Fruit fly (Drosophila melanogaster) whole organism, wandering third instar larva: Measurements from ENCODE around the gene CG42828.
A peak's percentile ranks its signal among the peaks of the same experiment; 100 is the strongest.

Experiments
- Abd-B ChIP-seq: fragments of >200 bp; optimal IDR thresholded peaks from 2 replicates; lab custom pipeline; 2017; ENCODE audit warnings: missing biosample characterization, missing genetic modification characterization
- CG32264 ChIP-seq: fragments of 200-800 bp; sonication (Bioruptor generic); optimal IDR thresholded peaks from 2 replicates; lab custom pipeline; 2016; ENCODE audit warnings: missing biosample characterization, missing genetic modification characterization
- CG9705 ChIP-seq: fragments of 200-800 bp; sonication (Bioruptor generic); optimal IDR thresholded peaks from 2 replicates; lab custom pipeline; 2018; ENCODE audit warnings: missing biosample characterization, mild to moderate bottlenecking, missing genetic modification characterization
- CrebA ChIP-seq: fragments of 200-800 bp; sonication (Bioruptor generic); optimal IDR thresholded peaks from 2 replicates; lab custom pipeline; 2016; ENCODE audit warnings: missing biosample characterization, mild to moderate bottlenecking, missing genetic modification characterization, borderline replicate concordance
- Dfd ChIP-seq: fragments of >200 bp; optimal IDR thresholded peaks from 2 replicates; lab custom pipeline; 2017; ENCODE audit warnings: missing biosample characterization, missing genetic modification characterization
- Dif ChIP-seq: fragments of 200-275, 200-300 bp; sonication (Bioruptor generic); optimal IDR thresholded peaks from 2 replicates; lab custom pipeline; 2018; ENCODE audit warnings: missing biosample characterization, missing genetic modification characterization; ENCODE audit not compliant: partially characterized antibody
- GATAd ChIP-seq: sonication (Bioruptor generic); optimal IDR thresholded peaks from 2 replicates; lab custom pipeline; 2016; ENCODE audit warnings: missing biosample characterization, missing genetic modification characterization
- Hnf4 ChIP-seq: fragments of 200-800 bp; sonication (Bioruptor generic); optimal IDR thresholded peaks from 2 replicates; lab custom pipeline; 2016; ENCODE audit warnings: missing biosample characterization, mild to moderate bottlenecking, missing genetic modification characterization
- Hr78 ChIP-seq: fragments of >200 bp; optimal IDR thresholded peaks from 2 replicates; lab custom pipeline; 2017; ENCODE audit warnings: missing biosample characterization, missing genetic modification characterization
- Jra ChIP-seq: sonication (Bioruptor generic); optimal IDR thresholded peaks from 2 replicates; lab custom pipeline; 2016; ENCODE audit warnings: missing biosample characterization, missing genetic modification characterization
- N ChIP-seq: fragments of >200 bp; optimal IDR thresholded peaks from 2 replicates; lab custom pipeline; 2018; ENCODE audit warnings: missing biosample characterization, missing external identifiers, missing genetic modification characterization
- OdsH ChIP-seq: fragments of 200-800 bp; sonication (Bioruptor generic); optimal IDR thresholded peaks from 2 replicates; lab custom pipeline; 2016; ENCODE audit warnings: missing biosample characterization, mild to moderate bottlenecking, missing genetic modification characterization
- Sp1 ChIP-seq: fragments of 200-800 bp; sonication (Bioruptor generic); optimal IDR thresholded peaks from 3 replicates; lab custom pipeline; 2019; ENCODE audit warnings: missing biosample characterization, mild to moderate bottlenecking, missing genetic modification characterization, moderate library complexity
- Vsx2 ChIP-seq: fragments of 200-300, 225-300 bp; sonication (Bioruptor generic); optimal IDR thresholded peaks from 2 replicates; lab custom pipeline; 2018; ENCODE audit warnings: missing biosample characterization, missing genetic modification characterization; ENCODE audit not compliant: partially characterized antibody
- br ChIP-seq: fragments of 200-800 bp; sonication (Bioruptor generic); optimal IDR thresholded peaks from 2 replicates; lab custom pipeline; 2016; ENCODE audit warnings: missing biosample characterization, missing genetic modification characterization
- brk ChIP-seq: fragments of 200-800 bp; sonication (Bioruptor generic); optimal IDR thresholded peaks from 2 replicates; lab custom pipeline; 2016; ENCODE audit warnings: missing biosample characterization, mild to moderate bottlenecking, missing genetic modification characterization
- dl ChIP-seq, 2 experiments: fragments of 175-275, 200-275 bp in 1 of 2; fragments of 200-275 bp in 1 of 2; sonication (Bioruptor generic); optimal IDR thresholded peaks; lab custom pipeline; 2018; ENCODE audit warnings: mild to moderate bottlenecking in 2 of 2, missing biosample characterization in 2 of 2, missing genetic modification characterization in 2 of 2, moderate library complexity in 2 of 2; ENCODE audit not compliant: partially characterized antibody in 2 of 2, insufficient read depth in 1 of 2
- dmrt93B ChIP-seq: fragments of 200-800 bp; sonication (Bioruptor generic); optimal IDR thresholded peaks from 2 replicates; lab custom pipeline; 2018; ENCODE audit warnings: missing biosample characterization, mild to moderate bottlenecking, missing genetic modification characterization
- dsf ChIP-seq: sonication (Bioruptor generic); optimal IDR thresholded peaks from 2 replicates; lab custom pipeline; 2016; ENCODE audit warnings: missing biosample characterization, missing genetic modification characterization, borderline replicate concordance
- ey ChIP-seq: fragments of 200-800 bp; sonication (Bioruptor generic); optimal IDR thresholded peaks from 2 replicates; lab custom pipeline; 2016; ENCODE audit warnings: missing biosample characterization, missing genetic modification characterization
- foxo ChIP-seq, 2 experiments: fragments of 200-800 bp; sonication (Bioruptor generic); optimal IDR thresholded peaks; 2 replicates in 1 of 2; 3 replicates in 1 of 2; lab custom pipeline; 2016 to 2017; ENCODE audit warnings: missing biosample characterization in 2 of 2, missing genetic modification characterization in 2 of 2
- fru ChIP-seq: fragments of 200-800 bp; sonication (Bioruptor generic); optimal IDR thresholded peaks from 3 replicates; lab custom pipeline; 2016; ENCODE audit warnings: missing biosample characterization, mild to moderate bottlenecking, missing genetic modification characterization
- h ChIP-seq: fragments of 200-800 bp; sonication (Bioruptor generic); optimal IDR thresholded peaks from 3 replicates; lab custom pipeline; 2016; ENCODE audit warnings: missing biosample characterization, mild to moderate bottlenecking, missing genetic modification characterization
- jim ChIP-seq: fragments of 175-275, 200-325 bp; sonication (Bioruptor generic); optimal IDR thresholded peaks from 2 replicates; lab custom pipeline; 2016; ENCODE audit warnings: missing biosample characterization, mild to moderate bottlenecking, missing genetic modification characterization
- lola ChIP-seq: fragments of >200 bp; optimal IDR thresholded peaks from 2 replicates; lab custom pipeline; 2017; ENCODE audit warnings: missing biosample characterization, missing genetic modification characterization
- pan ChIP-seq: fragments of >200 bp; optimal IDR thresholded peaks from 2 replicates; lab custom pipeline; 2017
- psq ChIP-seq: fragments of 200-800 bp; sonication (Bioruptor generic); optimal IDR thresholded peaks from 3 replicates; lab custom pipeline; 2017; ENCODE audit warnings: missing biosample characterization, mild to moderate bottlenecking, missing genetic modification characterization, moderate library complexity
- rgr ChIP-seq: fragments of 200-800 bp; sonication (Bioruptor generic); optimal IDR thresholded peaks from 3 replicates; lab custom pipeline; 2016; ENCODE audit warnings: missing biosample characterization, mild to moderate bottlenecking, missing genetic modification characterization
- sage ChIP-seq: fragments of 200-800 bp; sonication (Bioruptor generic); optimal IDR thresholded peaks from 2 replicates; lab custom pipeline; 2016; ENCODE audit warnings: missing biosample characterization, mild to moderate bottlenecking, missing genetic modification characterization
- sv ChIP-seq: fragments of 200-800 bp; sonication (Bioruptor generic); optimal IDR thresholded peaks from 3 replicates; lab custom pipeline; 2016; ENCODE audit warnings: missing biosample characterization, missing genetic modification characterization
- tai ChIP-seq: sonication (Bioruptor generic); optimal IDR thresholded peaks from 2 replicates; lab custom pipeline; 2016; ENCODE audit warnings: missing biosample characterization, missing genetic modification characterization
- usp ChIP-seq: fragments of >200 bp; optimal IDR thresholded peaks from 2 replicates; lab custom pipeline; 2017; ENCODE audit warnings: missing biosample characterization, missing genetic modification characterization
- woc ChIP-seq: sonication (Bioruptor generic); optimal IDR thresholded peaks from 2 replicates; lab custom pipeline; 2016; ENCODE audit warnings: missing biosample characterization, mild to moderate bottlenecking, missing genetic modification characterization

CG42828 gene

dm6 chr3R:23386021-23386457 is 12.5 kb downstream of the CG42828 start:
- no peak for TF ChIP-seq jim (GFP tag; lab: Kevin White, UChicago)
- TF ChIP-seq fru (GFP tag; lab: Kevin White, UChicago), result peak; percentile 96
- peak; percentile 50 for TF ChIP-seq Vsx2 (GFP tag; lab: Kevin White, UChicago)
- no peak for TF ChIP-seq Dif (GFP tag; lab: Kevin White, UChicago)
- TF ChIP-seq pan (lab: Kevin White, UChicago), result no peak

- TF ChIP-seq psq (GFP tag; lab: Kevin White, UChicago) (no peak), woc (GFP tag; lab: Kevin White, UChicago) (no peak), brk (no peak), sv (GFP tag; lab: Kevin White, UChicago) (no peak), Jra (GFP tag; lab: Kevin White, UChicago) (no peak), Abd-B (no peak), Vsx2 (GFP tag; lab: Kevin White, UChicago) (no peak), CrebA (no peak), foxo (GFP tag; optimal IDR thresholded peaks at IDR 0.05; lab: Kevin White, UChicago) (no peak), rgr (GFP tag; lab: Kevin White, UChicago) (no peak), br (GFP tag; lab: Kevin White, UChicago) (no peak), OdsH (no peak), CG32264 (GFP tag; lab: Kevin White, UChicago) (no peak), Hr78 (GFP tag; lab: Kevin White, UChicago) (no peak), ey (GFP tag; lab: Kevin White, UChicago) (no peak), Dfd (GFP tag; lab: Kevin White, UChicago) (no peak), dmrt93B (no peak), jim (GFP tag; lab: Kevin White, UChicago) (no peak)
- TF ChIP-seq, all 38 proteins: peak for 0
Observed at dm6 chr3R:23386907-23387306, 13.4 kb downstream of the CG42828 start.

dm6 chr3R:23388798-23389197 is 15.3 kb downstream of the CG42828 start, which contains the start of gene CG31515:
CG31515 (minus strand) TSS chr3R:23388898.
- no peak for TF ChIP-seq pan (lab: Kevin White, UChicago)
- no peak for TF ChIP-seq CG9705 (GFP tag; lab: Kevin White, UChicago)
- TF ChIP-seq br (GFP tag; lab: Kevin White, UChicago), result no peak
- no peak for TF ChIP-seq woc (GFP tag; lab: Kevin White, UChicago)
- no peak for TF ChIP-seq sage (GFP tag; lab: Kevin White, UChicago)
- no peak for TF ChIP-seq N (GFP tag; lab: Kevin White, UChicago)
- TF ChIP-seq Hnf4 (GFP tag; lab: Kevin White, UChicago), result no peak
- TF ChIP-seq dl (GFP tag; optimal IDR thresholded peaks at IDR 0.05; lab: Kevin White, UChicago; ENCODE audit: insufficient read depth in 1 of 2, partially characterized antibody in 2 of 2), result no peak
- TF ChIP-seq Abd-B, result no peak
- TF ChIP-seq brk, result no peak

- TF ChIP-seq psq (GFP tag; lab: Kevin White, UChicago) (no peak), sv (GFP tag; lab: Kevin White, UChicago) (no peak), foxo (GFP tag; optimal IDR thresholded peaks at IDR 0.05; lab: Kevin White, UChicago) (no peak), pan (lab: Kevin White, UChicago) (no peak), tai (no peak), Sp1 (GFP tag; lab: Kevin White, UChicago) (no peak), woc (GFP tag; lab: Kevin White, UChicago) (no peak), Vsx2 (GFP tag; lab: Kevin White, UChicago) (no peak), GATAd (GFP tag; lab: Kevin White, UChicago) (no peak), br (GFP tag; lab: Kevin White, UChicago) (no peak), Dfd (GFP tag; lab: Kevin White, UChicago) (no peak), Abd-B (no peak), lola (no peak)
- TF ChIP-seq, all 38 proteins: peak for 0
Observed at dm6 chr3R:23390769-23391309, 17.3 kb downstream of the CG42828 start.

dm6 chr3R:23392235-23392634 is 18.7 kb downstream of the CG42828 start:
- TF ChIP-seq h (no peak), Sp1 (GFP tag; lab: Kevin White, UChicago) (no peak), Vsx2 (GFP tag; lab: Kevin White, UChicago) (no peak), psq (GFP tag; lab: Kevin White, UChicago) (no peak), dsf (GFP tag; lab: Kevin White, UChicago) (no peak), Dfd (GFP tag; lab: Kevin White, UChicago) (no peak), ey (GFP tag; lab: Kevin White, UChicago) (no peak), CG9705 (GFP tag; lab: Kevin White, UChicago) (no peak), usp (no peak), jim (GFP tag; lab: Kevin White, UChicago) (no peak), N (GFP tag; lab: Kevin White, UChicago) (no peak)
